Worm (Caenorhabditis elegans) whole organism, young adult: Measurements from ENCODE around the gene F46H5.3.

Source experiments
- B0019.2 ChIP-seq: fragments of 200-800 bp; sonication (Bioruptor generic); conservative IDR thresholded peaks from 2 replicates; pipeline ENCODE4 v1.3.6; 2022; ENCODE audit warnings: missing genetic modification reagents, missing genetic modification characterization, missing compliant biosample characterization
- B0035.1 ChIP-seq: sonication (generic microtip); optimal IDR thresholded peaks from 2 replicates; lab custom pipeline; 2016; ENCODE audit warnings: missing genetic modification characterization, mild to moderate bottlenecking, missing compliant biosample characterization, missing genotype, missing genetic modification reagents
- B0261.1 ChIP-seq: sonication (generic microtip); optimal IDR thresholded peaks from 2 replicates; lab custom pipeline; 2016; ENCODE audit warnings: mild to moderate bottlenecking, missing genetic modification characterization, moderate library complexity, missing compliant biosample characterization
- C06A6.2 ChIP-seq: fragments of 200-800 bp; sonication (Bioruptor generic); conservative IDR thresholded peaks from 2 replicates; pipeline ENCODE4 v1.3.6; 2022; ENCODE audit warnings: missing genetic modification characterization, missing compliant biosample characterization
- D2030.7 ChIP-seq: fragments of 200-800 bp; sonication (Bioruptor generic); IDR thresholded peaks from 2 replicates; pipeline ENCODE4 v1.3.6; 2022; ENCODE audit warnings: missing genetic modification reagents, missing genetic modification characterization, missing compliant biosample characterization
- F33H1.4 ChIP-seq: fragments of 200-800 bp; sonication (Bioruptor generic); IDR thresholded peaks from 2 replicates; pipeline ENCODE4 v1.3.6; 2022; ENCODE audit warnings: missing genetic modification reagents, missing genetic modification characterization, missing compliant biosample characterization
- F37B4.10 ChIP-seq: fragments of 200-800 bp; sonication (Bioruptor generic); IDR thresholded peaks from 2 replicates; pipeline ENCODE4 v1.3.6; 2022; ENCODE audit warnings: missing genetic modification characterization, missing compliant biosample characterization
- F39B2.1 ChIP-seq: fragments of 200-800 bp; sonication (Bioruptor generic); IDR thresholded peaks from 2 replicates; pipeline ENCODE4 v1.3.6; 2022; ENCODE audit warnings: missing genetic modification reagents, missing genetic modification characterization, missing compliant biosample characterization
- F49E8.2 ChIP-seq: sonication (generic microtip); optimal IDR thresholded peaks from 3 replicates; lab custom pipeline; 2017; ENCODE audit warnings: missing genetic modification characterization, mild to moderate bottlenecking, missing compliant biosample characterization, antibody characterized with exemption, moderate library complexity; ENCODE audit not compliant: insufficient read depth
- F57C9.4 ChIP-seq: sonication (generic microtip); optimal IDR thresholded peaks from 2 replicates; lab custom pipeline; 2017; ENCODE audit warnings: mild to moderate bottlenecking, missing genetic modification characterization, missing compliant biosample characterization
- K11D2.4 ChIP-seq: fragments of 200-800 bp; sonication (Bioruptor generic); IDR thresholded peaks from 2 replicates; pipeline ENCODE4 v1.3.6; 2022; ENCODE audit warnings: missing genetic modification reagents, missing genetic modification characterization, missing compliant biosample characterization
- K12H6.12 ChIP-seq: fragments of 200-800 bp; sonication (Bioruptor generic); optimal IDR thresholded peaks from 2 replicates; lab custom pipeline; 2018; ENCODE audit warnings: mild to moderate bottlenecking, missing genetic modification characterization, missing compliant biosample characterization
- T07F8.4 ChIP-seq: sonication (generic microtip); optimal IDR thresholded peaks from 2 replicates; lab custom pipeline; 2016; ENCODE audit warnings: mild to moderate bottlenecking, missing genetic modification characterization, moderate library complexity, missing compliant biosample characterization
- T26A5.8 ChIP-seq: sonication (generic microtip); optimal IDR thresholded peaks from 2 replicates; lab custom pipeline; 2016; ENCODE audit warnings: missing genetic modification characterization, missing compliant biosample characterization
- Y53G8AR.9 ChIP-seq: fragments of 200-800 bp; sonication (Bioruptor generic); conservative IDR thresholded peaks from 2 replicates; pipeline ENCODE4 v1.3.6; 2022; ENCODE audit warnings: missing genetic modification reagents, missing genetic modification characterization, missing compliant biosample characterization
- atf-7 ChIP-seq: sonication (generic microtip); optimal IDR thresholded peaks from 2 replicates; lab custom pipeline; 2017; ENCODE audit warnings: mild to moderate bottlenecking, missing genetic modification characterization, missing compliant biosample characterization
- athp-1 ChIP-seq: sonication (generic microtip); optimal IDR thresholded peaks from 2 replicates; lab custom pipeline; 2017; ENCODE audit warnings: mild to moderate bottlenecking, missing genetic modification characterization, missing compliant biosample characterization
- bed-2 ChIP-seq: fragments of 200-800 bp; sonication (Bioruptor generic); IDR thresholded peaks from 2 replicates; pipeline ENCODE4 v1.3.6; 2022; ENCODE audit warnings: missing genetic modification reagents, missing genetic modification characterization, missing compliant biosample characterization
- ccch-3 ChIP-seq: fragments of 200-800 bp; sonication (Bioruptor generic); optimal IDR thresholded peaks from 2 replicates; lab custom pipeline; 2018; ENCODE audit warnings: mild to moderate bottlenecking, missing genetic modification characterization, missing compliant biosample characterization
- ceh-100 ChIP-seq: fragments of 200-800 bp; sonication (Bioruptor generic); IDR thresholded peaks from 2 replicates; pipeline ENCODE4 v1.3.6; 2022; ENCODE audit warnings: missing genetic modification reagents, missing genetic modification characterization, missing compliant biosample characterization
- ceh-79 ChIP-seq: sonication (generic microtip); optimal IDR thresholded peaks from 2 replicates; lab custom pipeline; 2017; ENCODE audit warnings: mild to moderate bottlenecking, missing genetic modification characterization, missing compliant biosample characterization
- chd-7 ChIP-seq: sonication (generic microtip); optimal IDR thresholded peaks from 2 replicates; lab custom pipeline; 2016; ENCODE audit warnings: mild to moderate bottlenecking, missing genetic modification characterization, moderate library complexity, missing compliant biosample characterization
- dox-1 ChIP-seq: fragments of 200-800 bp; sonication (Bioruptor generic); IDR thresholded peaks from 2 replicates; pipeline ENCODE4 v1.3.6; 2022; ENCODE audit warnings: missing genetic modification reagents, missing genetic modification characterization, missing compliant biosample characterization
- egl-44 ChIP-seq: fragments of 200-800 bp; sonication (Bioruptor generic); IDR thresholded peaks from 2 replicates; pipeline ENCODE4 v1.3.6; 2022; ENCODE audit warnings: missing genetic modification reagents, missing genetic modification characterization, missing compliant biosample characterization
- egrh-3 ChIP-seq: fragments of 200-800 bp; sonication (Bioruptor generic); IDR thresholded peaks from 2 replicates; pipeline ENCODE4 v1.3.6; 2022; ENCODE audit warnings: missing genetic modification reagents, missing genetic modification characterization, missing compliant biosample characterization
- ekl-4 ChIP-seq: fragments of 200-800 bp; sonication (Bioruptor generic); IDR thresholded peaks from 2 replicates; pipeline ENCODE4 v1.3.6; 2022; ENCODE audit warnings: missing genetic modification reagents, missing genetic modification characterization, missing compliant biosample characterization
- hrde-1 ChIP-seq: sonication (generic microtip); optimal IDR thresholded peaks from 2 replicates; lab custom pipeline; 2016; ENCODE audit warnings: missing genetic modification characterization, mild to moderate bottlenecking, missing compliant biosample characterization, moderate library complexity, missing genotype, missing genetic modification reagents, borderline replicate concordance
- lag-1 ChIP-seq: fragments of 200-800 bp; sonication (Bioruptor generic); IDR thresholded peaks from 2 replicates; pipeline ENCODE4 v1.3.6; 2022; ENCODE audit warnings: missing genetic modification reagents, missing genetic modification characterization, missing compliant biosample characterization
- lin-26 ChIP-seq: fragments of 200-800 bp; sonication (Bioruptor generic); IDR thresholded peaks from 2 replicates; pipeline ENCODE4 v1.3.6; 2022; ENCODE audit warnings: missing genetic modification reagents, missing genetic modification characterization, missing compliant biosample characterization
- mxl-1 ChIP-seq: sonication (generic microtip); optimal IDR thresholded peaks from 2 replicates; lab custom pipeline; 2016; ENCODE audit warnings: missing genetic modification characterization, missing compliant biosample characterization
- nfyb-1 ChIP-seq: fragments of 200-800 bp; sonication (Bioruptor generic); IDR thresholded peaks from 2 replicates; pipeline ENCODE4 v1.3.6; 2022; ENCODE audit warnings: missing genetic modification reagents, missing genetic modification characterization, missing compliant biosample characterization
- repo-1 ChIP-seq: sonication (generic microtip); optimal IDR thresholded peaks from 2 replicates; lab custom pipeline; 2017; ENCODE audit warnings: mild to moderate bottlenecking, missing genetic modification characterization, missing compliant biosample characterization
- unc-130 ChIP-seq: sonication (generic microtip); optimal IDR thresholded peaks from 2 replicates; lab custom pipeline; 2016; ENCODE audit warnings: missing genetic modification reagents, missing genetic modification characterization, missing compliant biosample characterization
- zfh-2 ChIP-seq: fragments of 200-800 bp; sonication (Bioruptor generic); conservative IDR thresholded peaks from 2 replicates; pipeline ENCODE4 v1.3.6; 2022; ENCODE audit warnings: missing genetic modification reagents, missing genetic modification characterization, missing compliant biosample characterization
- zim-3 ChIP-seq: sonication (generic microtip); optimal IDR thresholded peaks from 2 replicates; lab custom pipeline; 2017; ENCODE audit warnings: mild to moderate bottlenecking, missing genetic modification characterization, moderate library complexity, missing compliant biosample characterization

Gene F46H5.3

ce11 chrX:7220209-7220608, 18.3 kb downstream of the F46H5.3 start:
- TF ChIP-seq ceh-100 (GFP tag; lab: Robert Waterston, UW), result no peak
- TF ChIP-seq nfyb-1 (GFP tag; lab: Robert Waterston, UW), result peak; percentile 33; the same call in 1 of the 2 replicates

- TF ChIP-seq zfh-2 (GFP tag; lab: Robert Waterston, UW) (peak; percentile 84), F39B2.1 (GFP tag; lab: Robert Waterston, UW) (no peak), zim-3 (tag; lab: Kevin White, UChicago) (peak; percentile 63), egl-44 (no peak), hrde-1 (tag; lab: Kevin White, UChicago) (no peak), K11D2.4 (GFP tag; lab: Robert Waterston, UW) (no peak), repo-1 (tag; lab: Kevin White, UChicago) (no peak), atf-7 (tag; lab: Kevin White, UChicago) (no peak), D2030.7 (GFP tag; lab: Robert Waterston, UW) (no peak), dox-1 (GFP tag; lab: Robert Waterston, UW) (0 out of 2 replicates have a peak, but pooled peaks have one; percentile 10), lin-26 (GFP tag; lab: Robert Waterston, UW) (0 out of 2 replicates have a peak, but pooled peaks have one; percentile 16), bed-2 (GFP tag; lab: Robert Waterston, UW) (no peak), Y53G8AR.9 (GFP tag; lab: Robert Waterston, UW) (no peak), B0019.2 (GFP tag; lab: Robert Waterston, UW) (no peak), athp-1 (tag; lab: Kevin White, UChicago) (no peak), ceh-79 (tag; lab: Kevin White, UChicago) (no peak), ekl-4 (GFP tag; lab: Robert Waterston, UW) (peak; percentile 23; the same call in 1 of the 2 replicates), F37B4.10 (GFP tag; lab: Robert Waterston, UW) (no peak), T07F8.4 (no peak), B0261.1 (tag; lab: Kevin White, UChicago) (no peak), K12H6.12 (tag; lab: Kevin White, UChicago) (peak; percentile 50), F57C9.4 (no peak), nfyb-1 (GFP tag; lab: Robert Waterston, UW) (0 out of 2 replicates have a peak, but pooled peaks have one; percentile 25), C06A6.2 (GFP tag; lab: Robert Waterston, UW) (no peak), egrh-3 (peak; percentile 76; the same call in 1 of the 2 replicates), T26A5.8 (tag; lab: Kevin White, UChicago) (no peak), F49E8.2 (tag; lab: Kevin White, UChicago) (no peak), chd-7 (peak; percentile 8)
Observed at ce11 chrX:7217704-7218479, 20.6 kb downstream of the F46H5.3 start, which contains the start of gene syd-9. syd-9 (plus strand) TSS chrX:7218097.

- TF ChIP-seq unc-130 (GFP tag; lab: Kevin White, UChicago) (no peak), bed-2 (GFP tag; lab: Robert Waterston, UW) (no peak), mxl-1 (tag; lab: Kevin White, UChicago) (no peak), lag-1 (GFP tag; lab: Robert Waterston, UW) (no peak), F33H1.4 (GFP tag; lab: Robert Waterston, UW) (no peak), ccch-3 (no peak), B0035.1 (tag; lab: Kevin White, UChicago) (no peak), hrde-1 (tag; lab: Kevin White, UChicago) (no peak)
Observed at ce11 chrX:7211405-7211804, 27.1 kb downstream of the F46H5.3 start, which contains the start of gene spp-22. spp-22 (plus strand) TSS chrX:7211705.
